Fruit fly (Drosophila melanogaster): ENCODE data around the gene NdufA3.

DNA sequence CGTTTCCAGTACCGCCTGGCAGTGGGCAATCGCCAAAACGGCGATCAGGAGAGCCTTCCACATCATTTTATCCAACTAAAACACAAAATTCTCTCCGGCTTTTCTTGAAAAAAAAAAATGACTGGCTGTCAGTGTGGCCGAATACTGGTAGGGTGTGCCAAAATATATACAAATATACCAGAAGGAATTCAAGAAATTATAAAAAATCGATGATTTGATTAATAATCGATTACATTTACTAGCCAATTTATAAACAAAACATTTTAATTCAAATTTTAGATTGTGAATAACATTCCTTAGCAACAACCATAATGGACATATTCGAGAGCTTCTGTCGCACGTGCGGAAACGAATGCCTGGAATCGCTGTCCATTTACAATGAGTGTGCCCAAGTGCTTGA is 1.5 kb downstream of the NdufA3 start, which contains the start of the genes Ost48 and Dlip1:
- TF ChIP-seq cyc (GFP tag; optimal IDR thresholded peaks at IDR 0.05) (no peak), CG6792 (GFP tag; optimal IDR thresholded peaks at IDR 0.05) (no peak), OdsH (GFP tag; optimal IDR thresholded peaks at IDR 0.05) (no peak), Eip78C (GFP tag) (no peak), CG9139 (GFP tag; optimal IDR thresholded peaks at IDR 0.05) (no peak), Eip75B (GFP tag; optimal IDR thresholded peaks at IDR 0.05) (no peak), fd59A (GFP tag; optimal IDR thresholded peaks at IDR 0.05) (no peak), Sox15 (GFP tag; optimal IDR thresholded peaks at IDR 0.05) (no peak), topi (GFP tag; optimal IDR thresholded peaks at IDR 0.05) (no peak), Met (GFP tag; optimal IDR thresholded peaks at IDR 0.05) (no peak)
